Fruit fly (Drosophila melanogaster): ENCODE data around the gene CG10352.

The CG10352 gene

DNA sequence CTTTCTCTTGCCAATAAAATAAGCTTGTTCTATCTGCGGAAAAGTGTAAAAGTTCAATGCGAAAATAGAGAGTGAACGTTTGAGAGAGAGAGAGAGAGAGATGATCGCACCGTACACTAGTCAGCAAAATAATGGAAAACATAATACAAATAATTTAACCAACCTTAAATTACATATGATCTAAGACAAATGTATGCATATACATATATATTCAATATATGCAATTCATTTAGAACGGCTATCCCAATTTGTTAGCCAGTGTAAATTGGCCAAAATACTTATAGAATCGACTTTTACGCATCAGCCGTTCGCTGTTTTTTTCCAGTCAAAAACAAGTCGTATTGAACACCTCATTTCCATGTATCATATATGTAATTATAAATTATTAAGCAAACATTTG is 48.2 kb upstream of the CG10352 start (continued):
- TF ChIP-seq Meics (GFP tag; optimal IDR thresholded peaks at IDR 0.05) (peak; percentile 58), CG7839 (tag; optimal IDR thresholded peaks at IDR 0.05) (no peak), luna (GFP tag; optimal IDR thresholded peaks at IDR 0.05) (no peak), Aef1 (GFP tag; IDR thresholded peaks at IDR 0.05) (peak; percentile 69), corto (GFP tag; optimal IDR thresholded peaks at IDR 0.05) (no peak), exex (tag; optimal IDR thresholded peaks at IDR 0.05) (peak; percentile 6), dysf (GFP tag; IDR thresholded peaks at IDR 0.05) (peak; percentile 83), bsh (GFP tag; optimal IDR thresholded peaks at IDR 0.05) (no peak), Antp (GFP tag; optimal IDR thresholded peaks at IDR 0.05) (no peak), Sin3A (optimal IDR thresholded peaks at IDR 0.05) (no peak), tio (GFP tag; optimal IDR thresholded peaks at IDR 0.05) (no peak), CG10543 (GFP tag; optimal IDR thresholded peaks at IDR 0.05) (no peak), HLH4C (GFP tag; IDR thresholded peaks at IDR 0.05; ENCODE audit: partially characterized antibody) (no peak), NC2β (GFP tag; optimal IDR thresholded peaks at IDR 0.05) (no peak), Lim3 (GFP tag; IDR thresholded peaks at IDR 0.05) (no peak), Six4 (GFP tag; optimal IDR thresholded peaks at IDR 0.05) (no peak), CG2120 (GFP tag; optimal IDR thresholded peaks at IDR 0.05) (peak; percentile 60), CG32767 (GFP tag; IDR thresholded peaks at IDR 0.05) (no peak), kah (GFP tag; optimal IDR thresholded peaks at IDR 0.05) (no peak), Elba2 (GFP tag; optimal IDR thresholded peaks at IDR 0.05) (no peak), tll (GFP tag; optimal IDR thresholded peaks at IDR 0.05) (no peak), pum (GFP tag; optimal IDR thresholded peaks at IDR 0.05) (no peak), CG15011 (GFP tag; optimal IDR thresholded peaks at IDR 0.05) (peak; percentile 12), lbe (GFP tag; optimal IDR thresholded peaks at IDR 0.05) (peak; percentile 47), TFAM (GFP tag; optimal IDR thresholded peaks at IDR 0.05) (no peak), ap (GFP tag; IDR thresholded peaks at IDR 0.05) (no peak), CG9817 (tag; optimal IDR thresholded peaks at IDR 0.05) (peak; percentile 50), CG14441 (GFP tag; IDR thresholded peaks at IDR 0.05) (peak; percentile 69), mam (GFP tag; optimal IDR thresholded peaks at IDR 0.05) (peak; percentile 19), CG4730 (GFP tag; IDR thresholded peaks at IDR 0.05) (no peak), CG1832 (GFP tag; optimal IDR thresholded peaks at IDR 0.05) (no peak), odd (GFP tag; optimal IDR thresholded peaks at IDR 0.05) (no peak), prd (optimal IDR thresholded peaks at IDR 0.05) (no peak), prd (GFP tag; IDR thresholded peaks at IDR 0.05) (no peak; the same call in 1 of the 3 replicates), ara (GFP tag; IDR thresholded peaks at IDR 0.05) (peak; percentile 51; the same call in 1 of the 2 replicates), Gug (GFP tag; IDR thresholded peaks at IDR 0.05) (peak; percentile 28; the same call in 1 of the 4 replicates), gcm2 (GFP tag; optimal IDR thresholded peaks at IDR 0.05) (no peak), da (GFP tag; optimal IDR thresholded peaks at IDR 0.05) (no peak), CG11560 (tag; IDR thresholded peaks at IDR 0.05) (no peak), kay (GFP tag; optimal IDR thresholded peaks at IDR 0.05) (no peak), CG13296 (GFP tag; optimal IDR thresholded peaks at IDR 0.05) (peak; percentile 41), CG1603 (tag; optimal IDR thresholded peaks at IDR 0.05) (no peak), CG1233 (GFP tag; optimal IDR thresholded peaks at IDR 0.05) (peak; percentile 13), sens (GFP tag) (peak; percentile 89), sob (GFP tag; IDR thresholded peaks at IDR 0.05) (no peak; the same call in 1 of the 2 replicates), CG1792 (GFP tag; optimal IDR thresholded peaks at IDR 0.05) (no peak), crp (GFP tag; optimal IDR thresholded peaks at IDR 0.05) (no peak), CG17912 (GFP tag; optimal IDR thresholded peaks at IDR 0.05) (no peak), inv (GFP tag; IDR thresholded peaks at IDR 0.05; ENCODE audit: partially characterized antibody) (no peak), toy (GFP tag; IDR thresholded peaks at IDR 0.05) (no peak), CG15479 (GFP tag; optimal IDR thresholded peaks at IDR 0.05) (no peak), slbo (GFP tag; IDR thresholded peaks at IDR 0.05) (peak; percentile 79)

Measured in whole organism, embryonic.